Fruit fly (Drosophila melanogaster) whole organism, embryonic: ENCODE measurements around the gene Pits.

Experiments used
- ATbp ChIP-seq: fragments of 200-800 bp; sonication (Bioruptor generic); optimal IDR thresholded peaks from 2 replicates; lab custom pipeline; 2017; ENCODE audit warnings: missing biosample characterization, mild to moderate bottlenecking, missing genetic modification characterization, missing genetic modification reagents
- Bdp1 ChIP-seq: fragments of 200-800 bp; sonication (Bioruptor generic); optimal IDR thresholded peaks from 3 replicates; lab custom pipeline; 2016; ENCODE audit warnings: missing biosample characterization, missing genetic modification characterization
- CG10543 ChIP-seq: fragments of 200-800 bp; sonication (Bioruptor generic); optimal IDR thresholded peaks from 3 replicates; lab custom pipeline; 2017; ENCODE audit warnings: missing biosample characterization, mild to moderate bottlenecking, missing genetic modification characterization, moderate library complexity
- CG10654 ChIP-seq: fragments of 200-800 bp; sonication (Bioruptor generic); optimal IDR thresholded peaks from 2 replicates; lab custom pipeline; 2016; ENCODE audit warnings: missing biosample characterization, missing genetic modification characterization
- CG10979 ChIP-seq: fragments of 200-800 bp; sonication (Bioruptor generic); optimal IDR thresholded peaks from 2 replicates; lab custom pipeline; 2018; ENCODE audit warnings: missing biosample characterization, mild to moderate bottlenecking, missing genetic modification characterization, moderate library complexity
- CG11723 ChIP-seq: fragments of 200-800 bp; sonication (Bioruptor generic); optimal IDR thresholded peaks from 2 replicates; lab custom pipeline; 2017; ENCODE audit warnings: missing biosample characterization, mild to moderate bottlenecking, missing genetic modification characterization
- CG12104 ChIP-seq: fragments of 200-800 bp; sonication (Bioruptor generic); optimal IDR thresholded peaks from 3 replicates; lab custom pipeline; 2016; ENCODE audit warnings: missing biosample characterization, missing genetic modification characterization
- CG13424 ChIP-seq: fragments of 200-800 bp; sonication (Bioruptor generic); optimal IDR thresholded peaks from 2 replicates; lab custom pipeline; 2019; ENCODE audit warnings: missing biosample characterization, mild to moderate bottlenecking, missing genetic modification characterization, moderate library complexity
- CG14710 ChIP-seq: fragments of 200-800 bp; sonication (Bioruptor generic); optimal IDR thresholded peaks from 3 replicates; lab custom pipeline; 2019; ENCODE audit warnings: missing biosample characterization, mild to moderate bottlenecking, missing genetic modification characterization, moderate library complexity
- CG14860 ChIP-seq: fragments of 200-800 bp; sonication (Bioruptor generic); IDR thresholded peaks from 3 replicates; pipeline ENCODE4 v1.3.6; 2022; ENCODE audit warnings: missing biosample characterization, missing genetic modification characterization; ENCODE audit not compliant: partially characterized antibody
- CG17186 ChIP-seq: fragments of 200-800 bp; sonication (Bioruptor generic); optimal IDR thresholded peaks from 3 replicates; lab custom pipeline; 2017; ENCODE audit warnings: missing biosample characterization, missing genetic modification reagents, missing genetic modification characterization
- CG17328 ChIP-seq: fragments of 200-800 bp; sonication (Bioruptor generic); IDR thresholded peaks from 2 replicates; pipeline ENCODE4 v1.3.6; 2022; ENCODE audit warnings: missing biosample characterization, missing genetic modification characterization
- CG17359 ChIP-seq: fragments of 200-800 bp; sonication (Bioruptor generic); optimal IDR thresholded peaks from 3 replicates; lab custom pipeline; 2018; ENCODE audit warnings: missing biosample characterization, mild to moderate bottlenecking, missing genetic modification characterization, moderate library complexity
- CG17361 ChIP-seq: fragments of 200-800 bp; sonication (Bioruptor generic); IDR thresholded peaks from 3 replicates; pipeline ENCODE4 v1.3.6; 2022; ENCODE audit warnings: missing biosample characterization, missing genetic modification characterization
- CG2120 ChIP-seq: fragments of 200-800 bp; sonication (Bioruptor generic); optimal IDR thresholded peaks from 3 replicates; lab custom pipeline; 2016; ENCODE audit warnings: missing biosample characterization, missing genetic modification characterization
- CG30020 ChIP-seq: fragments of 200-800 bp; optimal IDR thresholded peaks from 2 replicates; lab custom pipeline; 2019; ENCODE audit warnings: missing biosample characterization, mild to moderate bottlenecking, missing genetic modification characterization, moderate library complexity
- CG30403 ChIP-seq: fragments of 200-800 bp; sonication (Bioruptor generic); optimal IDR thresholded peaks from 3 replicates; lab custom pipeline; 2016; ENCODE audit warnings: missing biosample characterization, missing genetic modification characterization
- CG3281 ChIP-seq: fragments of 200-800 bp; sonication (Bioruptor generic); optimal IDR thresholded peaks from 3 replicates; lab custom pipeline; 2017; ENCODE audit warnings: missing biosample characterization, mild to moderate bottlenecking, missing genetic modification characterization
- CG4328 ChIP-seq: fragments of 200-800 bp; sonication (Bioruptor generic); optimal IDR thresholded peaks from 3 replicates; lab custom pipeline; 2017; ENCODE audit warnings: missing biosample characterization, missing genetic modification reagents, missing genetic modification characterization
- CG6689 ChIP-seq: fragments of 200-800 bp; sonication (Bioruptor generic); IDR thresholded peaks from 2 replicates; pipeline ENCODE4 v1.3.6; 2022; ENCODE audit warnings: missing biosample characterization, missing genetic modification characterization
- CG7839 ChIP-seq: fragments of 200-800 bp; sonication (Bioruptor generic); optimal IDR thresholded peaks from 3 replicates; lab custom pipeline; 2018; ENCODE audit warnings: missing biosample characterization, mild to moderate bottlenecking, missing genetic modification characterization, moderate library complexity
- CG8924 ChIP-seq: fragments of 200-800 bp; optimal IDR thresholded peaks from 3 replicates; lab custom pipeline; 2019; ENCODE audit warnings: missing biosample characterization, mild to moderate bottlenecking, missing genetic modification characterization, moderate library complexity
- CG9215 ChIP-seq: fragments of 200-800 bp; sonication (Bioruptor generic); IDR thresholded peaks from 2 replicates; pipeline ENCODE4 v1.3.6; 2022; ENCODE audit warnings: missing biosample characterization, missing genetic modification characterization
- Dref ChIP-seq: fragments of 200-800 bp; sonication (Bioruptor generic); IDR thresholded peaks from 2 replicates; pipeline ENCODE4 v1.3.6; 2022; ENCODE audit warnings: missing biosample characterization, missing genetic modification characterization
- Elba2 ChIP-seq: fragments of 200-800 bp; sonication (Bioruptor generic); optimal IDR thresholded peaks from 3 replicates; lab custom pipeline; 2016; ENCODE audit warnings: missing biosample characterization, missing genetic modification characterization
- Fer2 ChIP-seq: fragments of 200-800 bp; sonication (Bioruptor generic); optimal IDR thresholded peaks from 2 replicates; lab custom pipeline; 2018; ENCODE audit warnings: missing biosample characterization, mild to moderate bottlenecking, missing genetic modification characterization, moderate library complexity
- Gug ChIP-seq: fragments of 200-800 bp; sonication (Bioruptor generic); IDR thresholded peaks from 4 replicates; pipeline ENCODE4 v1.3.6; 2022; ENCODE audit warnings: missing biosample characterization, missing genetic modification characterization
- H2.0 ChIP-seq: fragments of 200-800 bp; sonication (Bioruptor generic); IDR thresholded peaks from 2 replicates; pipeline ENCODE4 v1.3.6; 2022; ENCODE audit warnings: missing biosample characterization, missing genetic modification characterization
- Kr ChIP-seq: fragments of 200-800 bp; sonication (Bioruptor generic); optimal IDR thresholded peaks from 2 replicates; lab custom pipeline; 2017; ENCODE audit warnings: missing biosample characterization, mild to moderate bottlenecking, missing genetic modification characterization
- MESR4 ChIP-seq: fragments of 200-800 bp; sonication (Bioruptor generic); optimal IDR thresholded peaks from 2 replicates; lab custom pipeline; 2018; ENCODE audit warnings: missing biosample characterization, mild to moderate bottlenecking, missing genetic modification characterization, moderate library complexity
- NfI ChIP-seq: fragments of 200-800 bp; sonication (Bioruptor generic); optimal IDR thresholded peaks from 3 replicates; lab custom pipeline; 2018; ENCODE audit warnings: missing biosample characterization, mild to moderate bottlenecking, missing genetic modification characterization, moderate library complexity
- Opbp ChIP-seq: fragments of 200-800 bp; sonication (Bioruptor generic); IDR thresholded peaks from 3 replicates; pipeline ENCODE4 v1.3.6; 2022; ENCODE audit warnings: missing biosample characterization, missing genetic modification characterization; ENCODE audit not compliant: partially characterized antibody
- Vsx1 ChIP-seq: fragments of 200-800 bp; sonication (Bioruptor generic); optimal IDR thresholded peaks from 2 replicates; lab custom pipeline; 2017; ENCODE audit warnings: missing biosample characterization, mild to moderate bottlenecking, missing genetic modification characterization, missing genetic modification reagents
- bsh ChIP-seq, 2 experiments: fragments of 200-800 bp; sonication (Bioruptor generic); optimal IDR thresholded peaks; 2 replicates each; lab custom pipeline; 2017 to 2018; ENCODE audit warnings: mild to moderate bottlenecking in 2 of 2, missing biosample characterization in 2 of 2, missing genetic modification characterization in 2 of 2, moderate library complexity in 1 of 2
- corto ChIP-seq: fragments of 200-800 bp; sonication (Bioruptor generic); optimal IDR thresholded peaks from 2 replicates; lab custom pipeline; 2016; ENCODE audit warnings: missing biosample characterization, mild to moderate bottlenecking, missing genetic modification characterization, moderate library complexity
- gem ChIP-seq: fragments of 200-800 bp; sonication (Bioruptor generic); optimal IDR thresholded peaks from 2 replicates; lab custom pipeline; 2019; ENCODE audit warnings: missing biosample characterization, mild to moderate bottlenecking, missing genetic modification characterization, moderate library complexity
- knrl ChIP-seq: fragments of 200-800 bp; sonication (Bioruptor generic); IDR thresholded peaks from 3 replicates; pipeline ENCODE4 v1.3.6; 2022; ENCODE audit warnings: missing biosample characterization, missing genetic modification characterization; ENCODE audit not compliant: partially characterized antibody
- nmo ChIP-seq: fragments of 200-800 bp; sonication (Bioruptor generic); optimal IDR thresholded peaks from 2 replicates; lab custom pipeline; 2018; ENCODE audit warnings: missing biosample characterization, mild to moderate bottlenecking, missing genetic modification characterization, moderate library complexity
- prd ChIP-seq, 3 experiments: fragments of >200 bp in 2 of 3; fragments of 200-800 bp in 1 of 3; sonication (Bioruptor generic) in 1 of 3; optimal IDR thresholded peaks in 2 of 3; IDR thresholded peaks in 1 of 3; 2 replicates in 2 of 3; 3 replicates in 1 of 3; pipeline versions ENCODE4 v1.3.6 to Lab custom; 2017 to 2022; ENCODE audit warnings: missing biosample characterization in 1 of 3, missing genetic modification characterization in 1 of 3
- ranshi ChIP-seq: fragments of 200-800 bp; sonication (Bioruptor generic); IDR thresholded peaks from 2 replicates; pipeline ENCODE4 v1.3.6; 2022; ENCODE audit warnings: missing biosample characterization, missing genetic modification characterization
- ro ChIP-seq: fragments of 200-800 bp; sonication (Bioruptor generic); IDR thresholded peaks from 2 replicates; pipeline ENCODE4 v1.3.6; 2022; ENCODE audit warnings: missing biosample characterization, missing genetic modification characterization
- sd ChIP-seq: fragments of 200-800 bp; sonication (Bioruptor generic); optimal IDR thresholded peaks from 3 replicates; lab custom pipeline; 2018; ENCODE audit warnings: missing biosample characterization, mild to moderate bottlenecking, missing genetic modification characterization, moderate library complexity
- slou ChIP-seq: fragments of 200-800 bp; sonication (Bioruptor generic); optimal IDR thresholded peaks from 3 replicates; lab custom pipeline; 2016; ENCODE audit warnings: missing biosample characterization, missing genetic modification characterization
- sna ChIP-seq: fragments of 200-800 bp; sonication (Bioruptor generic); IDR thresholded peaks from 2 replicates; pipeline ENCODE4 v1.3.6; 2022; ENCODE audit warnings: missing biosample characterization, missing genetic modification characterization; ENCODE audit not compliant: partially characterized antibody
- ssp ChIP-seq: fragments of 200-800 bp; sonication (Bioruptor generic); IDR thresholded peaks from 2 replicates; pipeline ENCODE4 v1.3.6; 2022; ENCODE audit warnings: missing biosample characterization, missing genetic modification characterization
- ttk ChIP-seq: fragments of 200-800 bp; sonication (Bioruptor generic); IDR thresholded peaks from 2 replicates; pipeline ENCODE4 v2.1.2; 2022; ENCODE audit warnings: missing biosample characterization, missing genetic modification characterization
- twi ChIP-seq: fragments of 200-800 bp; optimal IDR thresholded peaks from 2 replicates; lab custom pipeline; 2019; ENCODE audit warnings: missing biosample characterization, mild to moderate bottlenecking, missing genetic modification characterization, moderate library complexity

Gene Pits

DNA sequence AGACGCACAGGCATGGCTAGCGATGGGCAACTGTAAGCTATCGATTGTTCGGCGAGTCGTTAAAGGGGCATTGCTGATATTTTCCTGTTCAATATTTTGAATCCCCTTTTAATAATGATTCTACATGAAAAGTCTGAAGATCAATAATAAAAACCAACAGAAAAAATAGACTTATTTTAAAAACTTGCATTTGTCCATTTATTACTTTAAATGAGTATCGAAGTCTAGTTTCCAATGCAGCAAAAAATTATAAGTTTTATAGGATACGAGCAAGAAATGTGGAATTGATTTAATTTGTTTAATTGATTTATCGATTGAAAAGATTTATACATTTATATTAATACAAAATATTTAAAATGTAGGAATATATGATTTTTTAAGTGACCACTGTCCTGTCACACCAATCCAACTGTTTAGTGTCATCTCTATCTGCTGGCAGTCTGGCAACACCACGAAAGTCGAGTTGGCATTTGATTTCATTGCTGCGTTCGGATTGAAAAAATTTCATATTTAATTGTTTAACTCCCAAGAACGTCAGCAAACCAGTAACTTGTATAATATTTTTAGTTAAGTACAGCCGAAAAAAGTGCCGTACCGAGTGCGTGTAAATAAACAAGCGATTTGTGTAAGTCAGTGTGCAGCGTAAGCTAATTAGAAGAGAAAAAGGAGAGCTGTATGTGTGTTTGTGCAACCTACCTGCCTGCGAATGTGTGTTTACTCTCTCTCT lies 12.8 kb upstream of the Pits start, which contains the start of the genes CG1824 and Sec16 (continued):
- TF ChIP-seq CG30020 (peak; percentile 52), Opbp (GFP tag; lab: Robert Waterston, UW) (peak; percentile 67; the same call in 2 of the 3 replicates), bsh (GFP tag; optimal IDR thresholded peaks at IDR 0.05; lab: Kevin White, UChicago) (peak in 1 of 2 experiments; percentile 27), CG30403 (GFP tag; lab: Kevin White, UChicago) (peak; percentile 68), CG2120 (GFP tag; lab: Kevin White, UChicago) (peak; percentile 57), CG17359 (no peak), NfI (GFP tag; lab: Kevin White, UChicago) (peak; percentile 17), CG10654 (GFP tag; lab: Kevin White, UChicago) (peak; percentile 18), CG8924 (tag; lab: Kevin White, UChicago) (peak; percentile 45), CG14860 (GFP tag; lab: Robert Waterston, UW) (0 out of 3 replicates have a peak, but pooled peaks have one; percentile 38), CG10543 (GFP tag; lab: Kevin White, UChicago) (peak; percentile 69), ro (GFP tag; lab: Robert Waterston, UW) (no peak), Bdp1 (GFP tag; lab: Kevin White, UChicago) (no peak), knrl (GFP tag; lab: Robert Waterston, UW) (peak; percentile 39; the same call in 1 of the 3 replicates), CG6689 (GFP tag; lab: Robert Waterston, UW) (0 out of 2 replicates have a peak, but pooled peaks have one; percentile 9), MESR4 (GFP tag; lab: Kevin White, UChicago) (peak; percentile 59), gem (tag; lab: Kevin White, UChicago) (peak; percentile 70), CG14710 (tag; lab: Kevin White, UChicago) (peak; percentile 71), slou (GFP tag; lab: Kevin White, UChicago) (peak; percentile 2), CG10979 (tag; lab: Kevin White, UChicago) (peak; percentile 29), Dref (peak; percentile 63), CG17186 (GFP tag; lab: Kevin White, UChicago) (peak; percentile 8), CG12104 (GFP tag; lab: Kevin White, UChicago) (peak; percentile 45), CG3281 (GFP tag; lab: Kevin White, UChicago) (peak; percentile 38), nmo (peak; percentile 70), CG9215 (GFP tag; lab: Robert Waterston, UW) (peak; percentile 48), twi (tag; lab: Kevin White, UChicago) (peak; percentile 8), Vsx1 (GFP tag; lab: Kevin White, UChicago) (peak; percentile 94), sd (tag; lab: Kevin White, UChicago) (no peak), Gug (peak; percentile 57; the same call in 2 of the 4 replicates), Elba2 (GFP tag; lab: Kevin White, UChicago) (no peak), sna (GFP tag; lab: Robert Waterston, UW) (no peak), CG17328 (GFP tag; lab: Robert Waterston, UW) (no peak), ATbp (GFP tag; lab: Kevin White, UChicago) (no peak), ssp (peak; percentile 22; the same call in 1 of the 2 replicates), ttk (GFP tag; lab: Robert Waterston, UW) (no peak), Fer2 (tag; lab: Kevin White, UChicago) (peak; percentile 19), Kr (GFP tag; lab: Kevin White, UChicago) (no peak), prd (optimal IDR thresholded peaks at IDR 0.05; lab: Kevin White, UChicago) (no peak), prd (GFP tag; IDR thresholded peaks at IDR 0.05; lab: Robert Waterston, UW) (peak; percentile 35; the same call in 1 of the 3 replicates), CG7839 (tag; lab: Kevin White, UChicago) (peak; percentile 31), CG17361 (GFP tag; lab: Robert Waterston, UW) (peak; percentile 84), corto (GFP tag; lab: Kevin White, UChicago) (no peak), CG4328 (GFP tag; lab: Kevin White, UChicago) (peak; percentile 53), CG11723 (GFP tag; lab: Kevin White, UChicago) (no peak), ranshi (GFP tag; lab: Robert Waterston, UW) (no peak), H2.0 (GFP tag; lab: Robert Waterston, UW) (no peak), CG13424 (tag; lab: Kevin White, UChicago) (peak; percentile 50)
